Worm (Caenorhabditis elegans) whole organism, young adult: ENCODE results near the gene prp-21.
"Not testable (repeated sequence)": the region's sequence is repeated elsewhere in the genome, so short reads cannot be mapped to it uniquely, and the experiment has no call there.

Experiments
- B0035.1 ChIP-seq: sonication (generic microtip); optimal IDR thresholded peaks from 2 replicates; lab custom pipeline; 2016; ENCODE audit warnings: missing genetic modification characterization, mild to moderate bottlenecking, missing compliant biosample characterization, missing genotype, missing genetic modification reagents
- F23B12.7 ChIP-seq: sonication (generic microtip); optimal IDR thresholded peaks from 2 replicates; lab custom pipeline; 2017; ENCODE audit warnings: missing genetic modification characterization, mild to moderate bottlenecking, missing compliant biosample characterization, antibody characterized with exemption, moderate library complexity; ENCODE audit not compliant: insufficient read depth
- F37B4.10 ChIP-seq: fragments of 200-800 bp; sonication (Bioruptor generic); IDR thresholded peaks from 2 replicates; pipeline ENCODE4 v1.3.6; 2022; ENCODE audit warnings: missing genetic modification characterization, missing compliant biosample characterization
- F57A8.1 ChIP-seq: fragments of 200-800 bp; sonication (Bioruptor generic); optimal IDR thresholded peaks from 2 replicates; lab custom pipeline; 2018; ENCODE audit warnings: mild to moderate bottlenecking, missing genetic modification characterization, moderate library complexity, missing compliant biosample characterization
- K11D2.4 ChIP-seq: fragments of 200-800 bp; sonication (Bioruptor generic); IDR thresholded peaks from 2 replicates; pipeline ENCODE4 v1.3.6; 2022; ENCODE audit warnings: missing genetic modification reagents, missing genetic modification characterization, missing compliant biosample characterization
- K12H6.12 ChIP-seq: fragments of 200-800 bp; sonication (Bioruptor generic); optimal IDR thresholded peaks from 2 replicates; lab custom pipeline; 2018; ENCODE audit warnings: mild to moderate bottlenecking, missing genetic modification characterization, missing compliant biosample characterization
- Y53G8AR.9 ChIP-seq: fragments of 200-800 bp; sonication (Bioruptor generic); conservative IDR thresholded peaks from 2 replicates; pipeline ENCODE4 v1.3.6; 2022; ENCODE audit warnings: missing genetic modification reagents, missing genetic modification characterization, missing compliant biosample characterization
- Y67H2A.10 ChIP-seq: fragments of 200-800 bp; sonication (Bioruptor generic); conservative IDR thresholded peaks from 2 replicates; pipeline ENCODE4 v1.3.6; 2022; ENCODE audit warnings: missing genetic modification reagents, missing genetic modification characterization, missing compliant biosample characterization
- Y79H2A.3 ChIP-seq: fragments of 200-800 bp; sonication (Bioruptor generic); conservative IDR thresholded peaks from 2 replicates; pipeline ENCODE4 v1.3.6; 2022; ENCODE audit warnings: missing genetic modification reagents, missing genetic modification characterization, missing compliant biosample characterization
- Y95B8A.8 ChIP-seq: fragments of 200-800 bp; sonication (Bioruptor generic); IDR thresholded peaks from 2 replicates; pipeline ENCODE4 v1.3.6; 2022; ENCODE audit warnings: missing genetic modification reagents, missing genetic modification characterization, missing compliant biosample characterization
- ZK185.1 ChIP-seq: sonication (generic microtip); optimal IDR thresholded peaks from 2 replicates; lab custom pipeline; 2016; ENCODE audit warnings: mild to moderate bottlenecking, missing genetic modification characterization, missing compliant biosample characterization; ENCODE audit not compliant: poor library complexity, severe bottlenecking
- akir-1 ChIP-seq: fragments of 200-800 bp; sonication (Bioruptor generic); optimal IDR thresholded peaks from 2 replicates; lab custom pipeline; 2018; ENCODE audit warnings: mild to moderate bottlenecking, missing genetic modification characterization, moderate library complexity, missing compliant biosample characterization
- aptf-2 ChIP-seq: fragments of 200-800 bp; sonication (Bioruptor generic); conservative IDR thresholded peaks from 2 replicates; pipeline ENCODE4 v1.3.6; 2022; ENCODE audit warnings: missing genetic modification reagents, missing genetic modification characterization, missing compliant biosample characterization
- atf-7 ChIP-seq: sonication (generic microtip); optimal IDR thresholded peaks from 2 replicates; lab custom pipeline; 2017; ENCODE audit warnings: mild to moderate bottlenecking, missing genetic modification characterization, missing compliant biosample characterization
- athp-1 ChIP-seq: sonication (generic microtip); optimal IDR thresholded peaks from 2 replicates; lab custom pipeline; 2017; ENCODE audit warnings: mild to moderate bottlenecking, missing genetic modification characterization, missing compliant biosample characterization
- ceh-58 ChIP-seq: fragments of 200-800 bp; sonication (Bioruptor generic); IDR thresholded peaks from 2 replicates; pipeline ENCODE4 v1.3.6; 2022; ENCODE audit warnings: missing genetic modification characterization, missing compliant biosample characterization
- dpl-1 ChIP-seq: fragments of 150-350 bp; optimal IDR thresholded peaks from 2 replicates; lab custom pipeline; 2014; ENCODE audit warnings: missing biosample characterization, missing genetic modification reagents, missing genetic modification characterization
- efl-1 ChIP-seq: fragments of 150-350 bp; optimal IDR thresholded peaks from 2 replicates; lab custom pipeline; 2014; ENCODE audit warnings: missing biosample characterization, missing genetic modification reagents, missing genetic modification characterization
- egl-44 ChIP-seq: fragments of 200-800 bp; sonication (Bioruptor generic); IDR thresholded peaks from 2 replicates; pipeline ENCODE4 v1.3.6; 2022; ENCODE audit warnings: missing genetic modification reagents, missing genetic modification characterization, missing compliant biosample characterization
- him-1 ChIP-seq: sonication (generic microtip); optimal IDR thresholded peaks from 2 replicates; lab custom pipeline; 2016; ENCODE audit warnings: missing genotype, missing genetic modification reagents, missing genetic modification characterization, missing compliant biosample characterization
- hmg-1.2 ChIP-seq: fragments of 200-800 bp; sonication (Bioruptor generic); IDR thresholded peaks from 2 replicates; pipeline ENCODE4 v1.3.6; 2022; ENCODE audit warnings: missing genetic modification reagents, missing genetic modification characterization, missing compliant biosample characterization
- hmg-20 ChIP-seq: fragments of 200-800 bp; sonication (Bioruptor generic); IDR thresholded peaks from 2 replicates; pipeline ENCODE4 v1.3.6; 2022; ENCODE audit warnings: missing genetic modification reagents, missing genetic modification characterization, missing compliant biosample characterization
- let-526 ChIP-seq: fragments of 200-800 bp; sonication (Bioruptor generic); IDR thresholded peaks from 2 replicates; pipeline ENCODE4 v1.3.6; 2022; ENCODE audit warnings: missing genetic modification reagents, missing genetic modification characterization, missing compliant biosample characterization
- lsl-1 ChIP-seq: fragments of 200-800 bp; sonication (Bioruptor generic); optimal IDR thresholded peaks from 2 replicates; lab custom pipeline; 2018; ENCODE audit warnings: mild to moderate bottlenecking, missing genetic modification characterization, moderate library complexity, missing compliant biosample characterization
- madf-10 ChIP-seq: sonication (generic microtip); optimal IDR thresholded peaks from 2 replicates; lab custom pipeline; 2016; ENCODE audit warnings: mild to moderate bottlenecking, missing genetic modification characterization, missing compliant biosample characterization
- madf-8 ChIP-seq: fragments of 200-800 bp; sonication (Bioruptor generic); conservative IDR thresholded peaks from 2 replicates; pipeline ENCODE4 v1.3.6; 2022; ENCODE audit warnings: missing genetic modification reagents, missing genetic modification characterization, missing compliant biosample characterization
- mes-4 ChIP-seq: sonication (generic microtip); optimal IDR thresholded peaks from 2 replicates; lab custom pipeline; 2016; ENCODE audit warnings: missing genotype, missing genetic modification characterization, missing compliant biosample characterization
- nfya-1 ChIP-seq: sonication (generic microtip); optimal IDR thresholded peaks from 2 replicates; lab custom pipeline; 2017; ENCODE audit warnings: antibody characterized with exemption, missing compliant biosample characterization, missing genetic modification characterization, borderline replicate concordance; ENCODE audit not compliant: insufficient read depth
- nfyb-1 ChIP-seq: fragments of 200-800 bp; sonication (Bioruptor generic); IDR thresholded peaks from 2 replicates; pipeline ENCODE4 v1.3.6; 2022; ENCODE audit warnings: missing genetic modification reagents, missing genetic modification characterization, missing compliant biosample characterization
- nhr-120 ChIP-seq: fragments of 200-800 bp; sonication (Bioruptor generic); IDR thresholded peaks from 2 replicates; pipeline ENCODE4 v1.3.6; 2022; ENCODE audit warnings: missing genetic modification characterization, missing compliant biosample characterization
- pha-4 ChIP-seq: fragments of 150-350 bp; sonication (generic microtip); optimal IDR thresholded peaks from 2 replicates; lab custom pipeline; 2014; ENCODE audit warnings: missing biosample characterization, missing genetic modification reagents, missing genetic modification characterization
- rcor-1 ChIP-seq: fragments of 200-800 bp; sonication (Bioruptor generic); IDR thresholded peaks from 2 replicates; pipeline ENCODE4 v1.3.6; 2022; ENCODE audit warnings: missing genetic modification reagents, missing genetic modification characterization, missing compliant biosample characterization
- snpc-1.3 ChIP-seq: sonication (generic microtip); optimal IDR thresholded peaks from 2 replicates; lab custom pipeline; 2017; ENCODE audit warnings: missing genetic modification characterization, mild to moderate bottlenecking, missing compliant biosample characterization, antibody characterized with exemption, moderate library complexity, missing genotype, missing genetic modification reagents; ENCODE audit not compliant: insufficient read depth
- snpc-3.4 ChIP-seq: sonication (generic microtip); optimal IDR thresholded peaks from 2 replicates; lab custom pipeline; 2017; ENCODE audit warnings: missing genetic modification characterization, mild to moderate bottlenecking, missing compliant biosample characterization, antibody characterized with exemption, moderate library complexity, missing genotype, missing genetic modification reagents
- snpc-4 ChIP-seq, 5 experiments: fragments of 150-350 bp in 1 of 5; sonication (generic microtip) in 4 of 5; optimal IDR thresholded peaks; 2 replicates each; lab custom pipeline; 2014 to 2018; ENCODE audit warnings: missing genetic modification characterization in 5 of 5, missing biosample characterization in 3 of 5, antibody characterized with exemption in 2 of 5, mild to moderate bottlenecking in 2 of 5, missing compliant biosample characterization in 2 of 5, missing genotype in 2 of 5, moderate library complexity in 2 of 5, missing genetic modification reagents in 1 of 5
- tbx-9 ChIP-seq: sonication (generic microtip); optimal IDR thresholded peaks from 2 replicates; lab custom pipeline; 2016; ENCODE audit warnings: borderline replicate concordance, missing genetic modification characterization, inconsistent platforms, missing compliant biosample characterization
- xnd-1 ChIP-seq: sonication (generic microtip); optimal IDR thresholded peaks from 2 replicates; lab custom pipeline; 2016; ENCODE audit warnings: missing genotype, missing genetic modification reagents, missing genetic modification characterization, missing compliant biosample characterization

The prp-21 gene

ce11 chrII:454646-455045 is 30.0 kb upstream of the prp-21 start, which contains the start of gene W10D9.1:
Gene W10D9.1, plus strand, starts transcription at chrII:454946.
- TF ChIP-seq xnd-1, mes-4, athp-1 (tag; lab: Kevin White, UChicago): not testable (repeated sequence)

DNA sequence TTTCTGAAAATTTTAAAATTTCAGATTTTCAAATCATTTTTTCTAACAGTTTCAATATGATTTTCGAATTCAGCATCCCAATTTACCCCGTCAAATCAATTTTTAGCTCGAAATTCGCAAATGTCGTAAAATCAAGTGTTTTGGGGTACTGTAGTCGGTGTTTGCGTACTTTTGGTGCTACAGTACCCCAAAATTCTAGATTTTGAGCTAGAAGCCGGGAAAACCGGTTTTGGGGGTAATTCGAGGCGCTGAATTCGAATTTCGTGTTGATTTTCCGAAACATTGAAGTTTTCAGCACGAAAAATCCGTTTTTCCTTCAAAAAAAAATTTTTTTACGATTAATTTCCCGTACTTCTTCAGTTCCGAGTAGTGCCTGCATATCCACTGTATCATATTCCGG is 28.3 kb upstream of the prp-21 start:
- TF ChIP-seq snpc-3.4 (tag; lab: Kevin White, UChicago) (no peak), K11D2.4 (GFP tag; lab: Robert Waterston, UW) (no peak), lsl-1 (GFP tag; lab: Kevin White, UChicago) (peak; percentile 0), tbx-9 (tag; lab: Kevin White, UChicago) (no peak), xnd-1 (tag; lab: Kevin White, UChicago) (no peak), B0035.1 (tag; lab: Kevin White, UChicago) (no peak), hmg-20 (GFP tag; lab: Robert Waterston, UW) (no peak)

DNA sequence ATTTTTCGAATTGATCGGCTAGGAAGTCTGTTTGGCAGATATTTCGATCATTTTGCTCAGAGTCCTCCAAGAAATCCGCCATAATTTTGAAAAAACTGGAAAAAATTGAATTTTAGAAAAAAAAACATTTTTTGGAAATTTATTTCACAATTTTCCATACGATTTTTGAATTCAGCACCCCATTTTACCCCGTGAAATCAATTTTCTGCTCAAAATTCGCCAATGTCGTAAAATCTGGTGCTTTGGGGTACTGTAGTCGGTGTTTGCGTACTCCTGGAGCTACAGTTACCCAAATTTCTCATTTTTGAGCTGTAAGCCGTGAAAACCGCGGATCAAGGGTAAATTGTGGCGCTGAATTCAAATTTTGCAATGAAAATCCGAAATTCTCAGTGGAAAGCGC is 26.9 kb upstream of the prp-21 start, which contains the start of gene gvd-1:
Gene gvd-1 (minus strand): TSS at position 101 of the 400 bp plus-strand sequence.
- TF ChIP-seq Y53G8AR.9 (GFP tag; lab: Robert Waterston, UW), result no peak

DNA sequence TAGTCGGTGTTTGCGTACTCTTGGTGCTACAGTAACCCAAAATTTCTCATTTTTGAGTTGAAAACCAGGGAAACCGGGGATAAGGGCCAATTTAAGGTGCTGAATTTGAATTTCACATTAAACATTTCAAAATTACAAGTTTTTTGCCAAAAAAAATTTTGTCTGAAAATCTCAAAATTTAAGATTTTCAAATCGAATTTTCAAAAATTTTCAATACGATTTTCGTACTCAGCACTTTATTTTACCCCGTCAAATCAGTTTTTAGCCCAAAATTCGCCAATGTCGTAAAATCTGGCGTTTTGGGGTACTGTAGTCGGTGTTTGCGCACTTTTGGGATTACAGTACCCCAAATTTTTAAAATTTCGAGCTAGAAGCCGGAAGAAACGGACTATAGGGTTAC is 23.8 kb upstream of the prp-21 start, which contains the start of gene W10D9.3:
Gene W10D9.3 (minus strand): TSS at position 101 of the 400 bp plus-strand sequence.
- TF ChIP-seq dpl-1 (GFP tag; lab: Kevin White, UChicago) (no peak), snpc-1.3 (tag; lab: Kevin White, UChicago) (no peak), egl-44 (no peak), pha-4 (tag; lab: Kevin White, UChicago) (no peak), atf-7 (tag; lab: Kevin White, UChicago) (no peak), Y79H2A.3 (GFP tag; lab: Robert Waterston, UW) (no peak), F57A8.1 (GFP tag; lab: Kevin White, UChicago) (no peak), nfyb-1 (GFP tag; lab: Robert Waterston, UW) (no peak), snpc-4 (GFP tag; optimal IDR thresholded peaks at IDR 0.05; lab: Kevin White, UChicago) (no peak), snpc-4 (tag; optimal IDR thresholded peaks at IDR 0.05; lab: Kevin White, UChicago) (no peak), athp-1 (tag; lab: Kevin White, UChicago) (no peak), tbx-9 (tag; lab: Kevin White, UChicago) (no peak), Y95B8A.8 (GFP tag; lab: Robert Waterston, UW) (no peak), rcor-1 (GFP tag; lab: Robert Waterston, UW) (no peak), him-1 (no peak)

DNA sequence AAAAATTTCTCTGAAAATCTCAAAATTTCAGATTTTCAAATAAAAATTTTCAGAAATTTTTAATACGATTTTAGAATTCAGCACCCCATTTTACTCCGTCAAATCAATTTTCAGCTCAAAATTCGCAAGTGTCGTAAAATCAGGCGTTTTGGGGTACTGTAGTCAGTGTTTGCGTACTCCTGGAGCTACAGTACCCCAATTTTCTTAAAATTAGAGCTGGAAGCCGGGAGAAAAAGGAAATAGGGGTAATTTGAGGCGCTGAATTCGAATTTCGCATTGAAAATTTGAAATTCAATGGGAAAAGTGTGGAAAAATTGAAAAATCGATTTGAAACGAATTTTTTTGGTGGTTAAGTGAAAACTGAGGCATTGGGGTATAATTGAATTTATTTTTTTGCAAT is 23.4 kb upstream of the prp-21 start:
- no peak for TF ChIP-seq ZK185.1 (tag; lab: Kevin White, UChicago)
- no peak for TF ChIP-seq xnd-1 (tag; lab: Kevin White, UChicago)
- TF ChIP-seq lsl-1 (GFP tag; lab: Kevin White, UChicago), result peak; percentile 24
- TF ChIP-seq, all 124 proteins: peak for 1

- no peak for TF ChIP-seq nfya-1 (tag; lab: Kevin White, UChicago)
- TF ChIP-seq hmg-1.2, result no peak
- TF ChIP-seq akir-1 (GFP tag; lab: Kevin White, UChicago), result no peak
- TF ChIP-seq hmg-20 (GFP tag; lab: Robert Waterston, UW), result no peak
- TF ChIP-seq mes-4 (tag; lab: Kevin White, UChicago), result no peak
- no peak for TF ChIP-seq K12H6.12 (tag; lab: Kevin White, UChicago)
- TF ChIP-seq aptf-2 (GFP tag; lab: Robert Waterston, UW), result no peak
- TF ChIP-seq F37B4.10, result no peak
- no peak for TF ChIP-seq madf-10 (tag; lab: Kevin White, UChicago)
- TF ChIP-seq Y67H2A.10, result no peak
- TF ChIP-seq F23B12.7 (tag; lab: Kevin White, UChicago), result no peak
- no peak for TF ChIP-seq let-526
- TF ChIP-seq nhr-120, result no peak
- no peak for TF ChIP-seq efl-1
- TF ChIP-seq ceh-58 (GFP tag; lab: Robert Waterston, UW), result no peak
- no peak for TF ChIP-seq madf-8
Measured at ce11 chrII:467265-467664, 17.4 kb upstream of the prp-21 start, which contains the start of gene nfyb-1. Gene nfyb-1, minus strand, starts transcription at chrII:467365.
